Fruit fly (Drosophila melanogaster): ENCODE data around the gene CG5003.

- TF ChIP-seq Eip78C (GFP tag) (no peak), CG10631 (GFP tag; optimal IDR thresholded peaks at IDR 0.05) (no peak), OdsH (GFP tag; optimal IDR thresholded peaks at IDR 0.05) (no peak), CG7368 (GFP tag; optimal IDR thresholded peaks at IDR 0.05) (no peak), achi (GFP tag; optimal IDR thresholded peaks at IDR 0.05) (no peak)
Measured at dm6 chr3R:27921982-27922672, 5.8 kb upstream of the CG5003 start, which contains the start of gene BCAS2.

Data from whole organism, prepupa.